Worm (Caenorhabditis elegans): Measurements from ENCODE around the gene nlp-67.

- TF ChIP-seq lin-13 (tag; optimal IDR thresholded peaks at IDR 0.05) (no peak), nhr-12 (tag; optimal IDR thresholded peaks at IDR 0.05) (no peak), pha-4 (tag; optimal IDR thresholded peaks at IDR 0.05) (no peak), M03D4.4 (tag; optimal IDR thresholded peaks at IDR 0.05) (no peak), lin-32 (GFP tag; optimal IDR thresholded peaks at IDR 0.05) (no peak), lsy-2 (tag; optimal IDR thresholded peaks at IDR 0.05) (no peak), elt-3 (tag; optimal IDR thresholded peaks at IDR 0.05) (no peak), snpc-4 (tag; optimal IDR thresholded peaks at IDR 0.05) (no peak), unc-62 (GFP tag; optimal IDR thresholded peaks at IDR 0.05) (no peak), mep-1 (tag; optimal IDR thresholded peaks at IDR 0.05) (no peak), mab-5 (tag; optimal IDR thresholded peaks at IDR 0.05) (no peak)
Measured at ce11 chrX:16155216-16155991, 28.8 kb upstream of the nlp-67 start.
